Worm (Caenorhabditis elegans) whole organism, late embryonic: ENCODE results near the gene ZK512.4.

Experiments used
- K02D7.2 ChIP-seq: sonication (generic microtip); optimal IDR thresholded peaks from 2 replicates; lab custom pipeline; 2017; ENCODE audit warnings: mild to moderate bottlenecking, missing genetic modification characterization, missing compliant biosample characterization
- T23F11.4 ChIP-seq: fragments of 200-800 bp; sonication (Bioruptor generic); optimal IDR thresholded peaks from 2 replicates; lab custom pipeline; 2018; ENCODE audit warnings: mild to moderate bottlenecking, missing genetic modification characterization, missing compliant biosample characterization
- ceh-24 ChIP-seq: sonication (generic microtip); optimal IDR thresholded peaks from 2 replicates; lab custom pipeline; 2016; ENCODE audit warnings: mild to moderate bottlenecking, missing genetic modification characterization, missing compliant biosample characterization
- ceh-6 ChIP-seq: fragments of 200-800 bp; sonication (Bioruptor generic); optimal IDR thresholded peaks from 2 replicates; lab custom pipeline; 2018; ENCODE audit warnings: mild to moderate bottlenecking, missing genetic modification characterization, missing compliant biosample characterization
- dve-1 ChIP-seq: sonication (generic microtip); optimal IDR thresholded peaks from 2 replicates; lab custom pipeline; 2017; ENCODE audit warnings: antibody characterized with exemption, mild to moderate bottlenecking, missing genetic modification characterization, missing compliant biosample characterization
- gmeb-2 ChIP-seq: sonication (generic microtip); optimal IDR thresholded peaks from 2 replicates; lab custom pipeline; 2016; ENCODE audit warnings: missing genetic modification characterization, inconsistent platforms, missing compliant biosample characterization
- hlh-30 ChIP-seq: sonication (generic microtip); optimal IDR thresholded peaks from 2 replicates; lab custom pipeline; 2017; ENCODE audit warnings: antibody characterized with exemption, missing genetic modification characterization, missing compliant biosample characterization; ENCODE audit not compliant: insufficient read depth
- lin-11 ChIP-seq: fragments of 200-800 bp; sonication (Bioruptor generic); optimal IDR thresholded peaks from 2 replicates; lab custom pipeline; 2018; ENCODE audit warnings: mild to moderate bottlenecking, missing genetic modification characterization, missing compliant biosample characterization
- pha-2 ChIP-seq: sonication (generic microtip); optimal IDR thresholded peaks from 2 replicates; lab custom pipeline; 2017; ENCODE audit warnings: mild to moderate bottlenecking, missing genetic modification characterization, missing compliant biosample characterization
- pha-4 ChIP-seq: fragments of 150-350 bp; optimal IDR thresholded peaks from 2 replicates; lab custom pipeline; 2018; ENCODE audit warnings: missing biosample characterization, missing genetic modification reagents, missing genetic modification characterization
- sox-4 ChIP-seq: sonication (generic microtip); optimal IDR thresholded peaks from 2 replicates; lab custom pipeline; 2017; ENCODE audit warnings: mild to moderate bottlenecking, missing genetic modification characterization, inconsistent platforms, missing compliant biosample characterization
- ttx-3 ChIP-seq: sonication (generic microtip); optimal IDR thresholded peaks from 2 replicates; lab custom pipeline; 2016; ENCODE audit warnings: missing genetic modification reagents, missing genetic modification characterization, missing compliant biosample characterization
- unc-55 ChIP-seq: sonication (generic microtip); optimal IDR thresholded peaks from 2 replicates; lab custom pipeline; 2017; ENCODE audit warnings: missing biosample characterization, missing genetic modification reagents, missing genetic modification characterization

DNA sequence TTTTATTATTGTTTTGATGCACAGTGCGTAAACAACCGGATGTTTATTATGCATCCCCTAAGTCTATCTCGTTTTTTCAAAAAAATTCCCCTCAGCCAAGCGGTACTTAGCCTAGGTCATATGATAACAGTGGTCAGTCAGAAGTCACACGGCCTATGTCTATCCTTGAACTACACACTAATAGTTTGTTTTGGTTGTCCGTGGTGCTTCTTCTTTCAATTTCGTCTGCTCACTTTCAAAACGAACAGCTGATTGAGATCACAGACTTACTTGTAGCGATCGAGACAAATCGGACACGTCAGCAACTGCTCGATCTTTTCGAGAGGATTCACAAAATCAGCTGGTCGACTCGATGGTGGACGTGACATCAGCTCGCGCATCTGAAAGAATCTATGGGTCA lies 7.8 kb downstream of the ZK512.4 start:
- TF ChIP-seq pha-4 (tag; lab: Kevin White, UChicago) = no peak
- no peak for TF ChIP-seq sox-4 (tag; lab: Kevin White, UChicago)
- TF ChIP-seq T23F11.4 (GFP tag; lab: Kevin White, UChicago) = no peak
- no peak for TF ChIP-seq pha-2
- no peak for TF ChIP-seq gmeb-2 (tag; lab: Kevin White, UChicago)
- no peak for TF ChIP-seq K02D7.2 (tag; lab: Kevin White, UChicago)
- TF ChIP-seq ttx-3 (tag; lab: Kevin White, UChicago) = no peak
- no peak for TF ChIP-seq hlh-30 (tag; lab: Kevin White, UChicago)
- TF ChIP-seq lin-11 (tag; lab: Kevin White, UChicago) = no peak
- TF ChIP-seq unc-55 = no peak
- TF ChIP-seq dve-1 (tag; lab: Kevin White, UChicago) = no peak
- TF ChIP-seq ceh-6 = no peak
- TF ChIP-seq ceh-24 (tag; lab: Kevin White, UChicago) = no peak
